Worm (Caenorhabditis elegans): Measurements from ENCODE around the gene gsto-2.

ce11 chrIII:8593620-8594019, 39.0 kb downstream of the gsto-2 start, which contains the start of gene C06E1.7:
- TF ChIP-seq B0336.3 (GFP tag; IDR thresholded peaks at IDR 0.05): no peak
- no peak for TF ChIP-seq snpc-4 (GFP tag; optimal IDR thresholded peaks at IDR 0.05)
- TF ChIP-seq snpc-4 (tag; optimal IDR thresholded peaks at IDR 0.05): no peak
- no peak for TF ChIP-seq unc-62 (GFP tag; optimal IDR thresholded peaks at IDR 0.05)
- no peak for TF ChIP-seq unc-130 (GFP tag; optimal IDR thresholded peaks at IDR 0.05)
- no peak for TF ChIP-seq let-526 (GFP tag; IDR thresholded peaks at IDR 0.05)
- TF ChIP-seq snpc-3.4 (tag; optimal IDR thresholded peaks at IDR 0.05): no peak
- no peak for TF ChIP-seq ama-1 (optimal IDR thresholded peaks at IDR 0.05)
- TF ChIP-seq ama-1 (GFP tag; optimal IDR thresholded peaks at IDR 0.05): no peak
- TF ChIP-seq lin-35 (GFP tag; optimal IDR thresholded peaks at IDR 0.05): no peak
- TF ChIP-seq F39B2.1 (GFP tag; IDR thresholded peaks at IDR 0.05): no peak
- no peak for TF ChIP-seq nfya-1 (tag; optimal IDR thresholded peaks at IDR 0.05; ENCODE audit: borderline replicate concordance, insufficient read depth)
- TF ChIP-seq ceh-58 (GFP tag; IDR thresholded peaks at IDR 0.05): no peak
- TF ChIP-seq Y67H2A.10 (GFP tag; conservative IDR thresholded peaks at IDR 0.05): no peak
- no peak for TF ChIP-seq xnd-1 (tag; optimal IDR thresholded peaks at IDR 0.05)
- no peak for TF ChIP-seq dox-1 (GFP tag; IDR thresholded peaks at IDR 0.05)
